Fruit fly (Drosophila melanogaster): ENCODE measurements around the gene Evi5.
A peak's percentile ranks its signal among the peaks of the same experiment; 100 is the strongest.

Gene Evi5

DNA sequence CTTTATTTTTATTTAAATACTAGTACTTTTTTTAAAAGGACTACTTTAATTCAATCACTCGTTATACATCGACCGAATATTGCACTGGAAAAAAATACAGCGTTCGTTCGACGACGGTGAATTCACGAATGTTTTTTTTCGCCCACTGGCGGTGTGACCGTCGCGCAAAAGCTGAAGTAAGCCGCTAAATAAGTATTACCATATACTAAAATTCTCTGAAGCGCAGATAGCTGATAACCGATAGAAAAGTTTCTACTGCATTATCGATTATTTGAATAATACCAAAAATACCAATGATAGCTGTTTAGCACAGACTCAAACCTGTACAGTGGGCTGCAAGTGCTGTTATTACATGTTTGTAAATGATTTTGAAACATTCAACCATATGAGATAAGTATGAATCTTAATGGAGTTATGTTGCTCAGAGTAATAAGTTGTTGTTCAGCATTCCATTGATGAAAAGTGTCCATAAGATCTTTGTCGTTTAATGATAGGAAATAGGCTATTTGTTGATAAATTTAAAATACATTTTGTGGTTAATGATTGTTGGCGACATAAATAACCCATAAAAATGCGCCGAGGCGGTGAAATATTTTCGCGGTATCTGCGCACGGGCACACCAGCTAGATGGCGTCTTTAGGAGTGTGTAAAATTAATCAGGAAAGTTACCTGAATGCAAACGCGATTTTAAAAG, at the start of gene Evi5, which contains the start of gene HP5:
Evi5 (minus strand) TSS at position 198 of the 694 bp plus-strand sequence.
HP5 (plus strand) TSS at position 598 of the 694 bp plus-strand sequence.
- peak; percentile 47 for TF ChIP-seq CG17801 (GFP tag; optimal IDR thresholded peaks at IDR 0.05; ENCODE audit: partially characterized antibody)

- peak; percentile 83 for TF ChIP-seq CG17801 (GFP tag; optimal IDR thresholded peaks at IDR 0.05; ENCODE audit: partially characterized antibody)
Measured at dm6 chrX:11503625-11504024, 49.4 kb upstream of the Evi5 start.

DNA sequence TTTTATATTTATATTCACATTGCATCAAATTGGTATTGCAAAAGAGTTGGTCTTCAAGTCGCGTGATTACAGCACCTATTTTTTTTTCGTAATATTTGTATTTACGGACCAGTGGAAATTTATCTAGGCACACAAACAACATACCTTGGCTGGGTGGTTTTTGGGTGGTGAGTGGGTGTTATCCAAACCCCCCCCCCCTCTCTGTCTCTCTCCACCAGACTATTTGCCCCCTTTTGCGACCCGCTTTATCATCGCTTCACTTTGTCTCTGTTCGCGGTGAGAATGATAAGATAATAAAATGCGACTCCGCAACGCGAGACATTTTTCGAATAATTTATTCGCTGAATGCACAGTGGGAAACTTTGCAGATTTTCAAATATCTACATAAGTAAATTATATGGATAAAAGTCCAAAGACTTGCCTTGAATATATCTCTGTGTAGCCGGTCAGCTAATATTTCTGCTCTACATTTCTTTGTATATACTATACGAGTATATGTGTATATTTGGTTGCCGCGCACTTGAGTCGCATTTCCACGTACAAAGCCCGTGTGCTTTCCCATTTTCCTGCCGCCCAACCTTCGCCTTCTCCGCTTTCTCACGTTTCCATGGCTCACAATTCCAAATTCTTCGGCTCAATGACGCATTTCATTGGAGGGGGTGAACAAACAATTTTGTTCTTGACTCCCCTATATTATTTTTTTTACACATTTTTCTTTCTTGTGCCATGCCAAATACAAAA, 47.2 kb upstream of the Evi5 start:
- TF ChIP-seq CG17801 (GFP tag; optimal IDR thresholded peaks at IDR 0.05; ENCODE audit: partially characterized antibody), result peak; percentile 51

- TF ChIP-seq CG17801 (GFP tag; optimal IDR thresholded peaks at IDR 0.05; ENCODE audit: partially characterized antibody), result no peak
Measured at dm6 chrX:11500284-11500683, 46.1 kb upstream of the Evi5 start.

- peak; percentile 71 for TF ChIP-seq CG17801 (GFP tag; optimal IDR thresholded peaks at IDR 0.05; ENCODE audit: partially characterized antibody)
Measured at dm6 chrX:11499454-11499853, 45.3 kb upstream of the Evi5 start.

dm6 chrX:11498143-11498542, 44.0 kb upstream of the Evi5 start:
- no peak for TF ChIP-seq CG17801 (GFP tag; optimal IDR thresholded peaks at IDR 0.05; ENCODE audit: partially characterized antibody)

- no peak for TF ChIP-seq CG17801 (GFP tag; optimal IDR thresholded peaks at IDR 0.05; ENCODE audit: partially characterized antibody)
Measured at dm6 chrX:11496257-11496656, 42.1 kb upstream of the Evi5 start.

dm6 chrX:11495474-11495873, 41.3 kb upstream of the Evi5 start:
- TF ChIP-seq CG17801 (GFP tag; optimal IDR thresholded peaks at IDR 0.05; ENCODE audit: partially characterized antibody), result no peak

DNA sequence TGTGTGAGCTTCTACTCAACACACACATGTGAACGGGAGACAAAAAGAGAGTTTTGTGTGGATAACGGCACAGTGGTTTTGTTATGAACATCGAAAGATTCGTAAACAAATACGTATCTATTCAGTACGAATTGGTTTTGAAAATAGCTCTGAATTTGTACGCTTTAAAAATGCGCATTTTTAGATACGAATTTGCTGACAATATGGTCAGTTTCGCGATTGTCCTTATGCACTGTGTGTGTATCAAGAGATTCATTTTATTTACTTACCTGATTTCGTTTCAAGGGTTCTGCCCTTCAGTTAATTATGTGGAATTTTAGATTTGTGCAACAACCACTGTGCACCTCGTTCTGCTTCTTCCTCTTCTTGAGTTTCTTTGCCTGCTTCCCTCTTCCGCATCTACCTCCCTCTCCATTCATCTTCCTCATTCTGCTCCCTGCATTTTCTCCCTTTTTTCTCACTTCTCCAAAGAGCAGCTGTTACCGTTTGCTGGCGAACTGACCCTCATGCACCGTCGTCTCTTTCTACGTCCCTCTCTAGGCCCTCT, 40.6 kb upstream of the Evi5 start:
- TF ChIP-seq CG17801 (GFP tag; optimal IDR thresholded peaks at IDR 0.05; ENCODE audit: partially characterized antibody), result peak; percentile 40

DNA sequence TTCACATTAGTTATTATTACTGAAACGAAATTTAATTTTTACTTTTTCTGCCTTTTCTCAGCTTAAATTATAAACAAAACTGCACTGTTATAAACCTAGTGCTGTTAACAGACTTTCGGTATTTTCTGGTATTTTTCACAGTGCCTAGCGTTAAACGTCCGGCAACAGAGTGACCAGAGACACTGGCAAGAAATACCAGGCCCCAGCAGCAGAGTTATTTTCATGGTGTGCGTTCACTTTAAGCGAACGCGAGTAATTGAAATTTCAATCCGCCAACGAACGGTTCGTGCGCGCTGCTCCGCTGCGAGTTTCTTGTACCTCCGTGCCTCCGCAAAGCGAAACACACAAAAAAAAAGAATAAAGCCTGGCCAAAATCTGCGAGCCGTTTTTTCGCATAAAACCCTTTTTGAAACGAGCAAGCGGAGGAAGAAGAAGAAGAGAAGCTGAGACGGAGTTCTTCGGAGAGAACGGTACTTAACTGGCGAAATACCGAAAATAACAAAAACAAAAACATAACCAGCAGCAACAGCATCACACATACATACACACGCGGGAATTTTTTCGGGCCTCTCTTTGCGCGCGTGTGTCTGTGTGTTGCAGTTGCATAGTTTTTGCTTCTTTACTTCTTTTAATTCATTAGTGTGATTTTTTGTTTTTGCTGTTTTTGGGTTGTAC, 38.9 kb upstream of the Evi5 start, which contains the start of gene Drak:
Drak (plus strand) TSS at position 220 of the 675 bp plus-strand sequence.
- peak; percentile 55 for TF ChIP-seq CG17801 (GFP tag; optimal IDR thresholded peaks at IDR 0.05; ENCODE audit: partially characterized antibody)

DNA sequence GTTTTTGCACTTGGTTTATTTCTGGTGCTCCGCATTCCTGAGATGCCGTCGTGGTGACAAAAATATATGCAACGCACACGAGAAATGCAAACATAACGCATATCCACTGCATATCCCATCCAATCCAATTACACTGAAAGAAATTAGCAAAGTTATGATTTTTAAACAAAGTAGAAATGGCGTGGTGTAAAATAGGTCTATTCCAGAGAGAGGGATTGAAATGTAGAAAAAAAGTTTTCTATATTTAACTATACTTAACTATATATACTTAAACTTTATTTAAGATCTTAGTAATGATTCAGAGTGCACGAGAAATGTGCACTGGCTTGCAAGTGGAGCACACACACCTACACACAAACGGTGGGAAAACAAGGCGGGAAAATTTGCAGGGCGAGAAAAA, 38.0 kb upstream of the Evi5 start:
- TF ChIP-seq CG17801 (GFP tag; optimal IDR thresholded peaks at IDR 0.05; ENCODE audit: partially characterized antibody), result peak; percentile 40

DNA sequence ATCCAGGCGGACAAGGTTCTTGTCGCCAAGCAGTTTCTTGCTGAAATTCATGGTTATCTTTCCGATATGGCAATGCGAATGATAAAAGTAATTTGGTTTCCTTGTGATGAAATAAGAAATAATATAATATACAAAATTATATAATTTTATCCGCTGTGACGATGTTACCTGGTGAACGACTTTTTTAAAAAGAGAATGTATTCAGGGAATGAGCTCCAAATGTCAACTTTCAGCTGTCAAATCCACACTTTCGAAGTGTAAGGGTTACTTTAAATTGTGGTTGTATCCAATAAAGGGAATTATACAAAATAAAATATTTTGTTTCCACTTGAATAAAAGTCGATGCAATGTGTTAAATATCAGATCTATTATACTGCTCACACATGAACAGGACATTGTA, 37.3 kb upstream of the Evi5 start, which contains the start of gene CG33235:
CG33235 (minus strand) TSS at position 101 of the 400 bp plus-strand sequence.
- TF ChIP-seq CG17801 (GFP tag; optimal IDR thresholded peaks at IDR 0.05; ENCODE audit: partially characterized antibody), result no peak

- peak; percentile 80 for TF ChIP-seq CG17801 (GFP tag; optimal IDR thresholded peaks at IDR 0.05; ENCODE audit: partially characterized antibody)
Measured at dm6 chrX:11485075-11485474, 30.9 kb upstream of the Evi5 start, which contains the start of gene Spase25. Gene Spase25 (plus strand): TSS chrX:11485250.

DNA sequence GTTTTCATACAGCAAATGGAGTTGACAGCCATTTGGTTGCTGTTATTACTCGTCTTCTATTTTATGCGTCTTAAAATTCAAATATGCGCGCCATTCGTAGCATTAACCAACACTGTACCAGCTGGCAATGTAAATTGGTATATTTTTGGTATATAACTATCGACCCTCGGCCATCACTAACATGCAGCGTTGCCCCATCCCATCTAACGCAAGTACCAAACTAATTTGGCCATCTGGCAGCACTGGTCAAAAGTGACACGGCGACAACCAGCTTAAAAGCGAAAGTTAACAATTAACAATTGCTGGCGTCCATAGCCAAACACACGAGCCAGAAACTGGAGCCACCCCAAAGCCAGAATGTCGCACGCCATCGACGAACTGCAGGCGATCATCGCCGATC, 29.1 kb upstream of the Evi5 start, which contains the start of gene Uba5:
Uba5 (plus strand) TSS at position 222 of the 400 bp plus-strand sequence.
- peak; percentile 34 for TF ChIP-seq CG17801 (GFP tag; optimal IDR thresholded peaks at IDR 0.05; ENCODE audit: partially characterized antibody)

- no peak for TF ChIP-seq CG17801 (GFP tag; optimal IDR thresholded peaks at IDR 0.05; ENCODE audit: partially characterized antibody)
Measured at dm6 chrX:11476758-11477157, 22.6 kb upstream of the Evi5 start, which contains the start of gene Cyp4g15. Gene Cyp4g15 (plus strand): TSS chrX:11477058.

Measured in ovary, adult (tissue).